Worm (Caenorhabditis elegans): ENCODE results near the gene F13H8.3.

Gene F13H8.3

DNA sequence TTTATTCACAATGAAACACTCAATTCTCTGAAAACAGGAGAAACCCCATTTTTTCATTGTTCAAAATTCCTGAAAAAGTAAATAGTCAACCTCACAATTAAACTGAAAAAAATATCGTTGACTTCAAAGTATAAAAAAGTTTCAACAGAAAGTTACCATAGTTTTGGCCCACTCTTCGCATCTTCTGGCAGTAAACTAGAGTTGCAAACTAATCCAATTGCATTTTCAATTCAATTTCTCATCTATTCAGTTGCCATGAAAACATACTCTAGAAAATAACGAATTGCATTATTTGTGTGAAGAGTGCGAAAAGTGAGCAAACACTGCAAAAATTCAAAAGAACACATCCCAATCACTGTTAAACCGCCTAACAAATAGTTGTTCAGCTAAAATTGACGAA is at the start of gene F13H8.3:
Gene F13H8.3, plus strand, starts transcription at position 301 of the 400 bp plus-strand sequence.
- TF ChIP-seq ham-2 (GFP tag; optimal IDR thresholded peaks at IDR 0.05) (no peak), nhr-12 (tag; optimal IDR thresholded peaks at IDR 0.05) (no peak), bed-3 (GFP tag; optimal IDR thresholded peaks at IDR 0.05) (no peak), lsy-2 (tag; optimal IDR thresholded peaks at IDR 0.05) (no peak), nhr-237 (tag; optimal IDR thresholded peaks at IDR 0.05) (no peak), sem-2 (GFP tag; optimal IDR thresholded peaks at IDR 0.05) (no peak), unc-39 (tag; optimal IDR thresholded peaks at IDR 0.05) (no peak)

DNA sequence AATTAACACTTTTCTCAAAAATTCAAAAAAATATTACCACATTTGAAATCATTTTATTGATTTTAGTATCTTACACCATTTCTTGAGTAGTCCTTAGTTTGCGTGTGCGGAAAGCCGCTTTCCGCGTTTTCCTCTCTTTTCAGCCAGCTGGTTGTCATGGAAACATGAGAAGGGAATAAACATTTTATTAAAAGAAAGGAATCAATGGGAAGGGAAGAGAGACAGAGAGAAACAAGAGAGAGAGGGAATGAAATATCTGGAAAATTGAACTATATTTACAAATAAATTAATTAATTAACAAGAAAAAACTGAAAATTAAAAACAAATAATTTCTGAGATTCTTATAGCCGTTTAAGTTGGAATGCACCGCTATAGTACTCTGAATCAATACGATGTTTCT is 44.4 kb upstream of the F13H8.3 start, which contains the start of gene mks-2:
Gene mks-2, minus strand, starts transcription at position 101 of the 400 bp plus-strand sequence.
- no peak for TF ChIP-seq elt-1 (tag; optimal IDR thresholded peaks at IDR 0.05; ENCODE audit: borderline replicate concordance, insufficient read depth)
- no peak for TF ChIP-seq mep-1 (tag; optimal IDR thresholded peaks at IDR 0.05)
- TF ChIP-seq ceh-43 (GFP tag; optimal IDR thresholded peaks at IDR 0.05), result no peak
- TF ChIP-seq zip-8 (tag; optimal IDR thresholded peaks at IDR 0.05), result no peak
- TF ChIP-seq lsy-2 (tag; optimal IDR thresholded peaks at IDR 0.05), result no peak
- no peak for TF ChIP-seq nhr-28 (tag; optimal IDR thresholded peaks at IDR 0.05)
- TF ChIP-seq unc-62 (GFP tag; optimal IDR thresholded peaks at IDR 0.05), result no peak
- TF ChIP-seq ces-1 (GFP tag; optimal IDR thresholded peaks at IDR 0.05), result no peak
- no peak for TF ChIP-seq mab-5 (tag; optimal IDR thresholded peaks at IDR 0.05)
- no peak for TF ChIP-seq unc-39 (tag; optimal IDR thresholded peaks at IDR 0.05)

DNA sequence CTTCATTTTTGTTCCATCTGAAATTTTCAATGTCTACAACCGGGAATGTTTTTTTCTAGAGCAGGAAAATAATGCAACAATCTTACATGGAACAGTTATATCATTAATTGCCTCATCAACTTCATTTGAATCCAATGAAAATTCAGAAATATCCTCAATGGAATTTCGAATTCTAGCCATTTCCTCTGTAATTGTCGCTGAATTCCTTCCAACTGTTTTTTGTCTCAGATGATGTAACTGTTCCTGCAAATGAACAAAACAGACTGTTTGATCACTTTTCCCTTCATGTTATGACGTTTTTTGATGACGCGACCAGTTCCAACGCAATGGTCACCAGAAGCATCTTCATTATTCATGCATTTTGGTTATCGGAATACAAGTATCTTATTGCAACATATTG is 42.3 kb upstream of the F13H8.3 start:
- TF ChIP-seq nhr-28 (tag; optimal IDR thresholded peaks at IDR 0.05) (no peak), drap-1 (GFP tag; optimal IDR thresholded peaks at IDR 0.05) (no peak), nhr-2 (tag; optimal IDR thresholded peaks at IDR 0.05) (no peak), mls-2 (tag; optimal IDR thresholded peaks at IDR 0.05) (no peak), mab-5 (tag; optimal IDR thresholded peaks at IDR 0.05) (no peak), flh-1 (GFP tag; optimal IDR thresholded peaks at IDR 0.05) (no peak), pha-4 (tag; optimal IDR thresholded peaks at IDR 0.05) (no peak), zip-8 (tag; optimal IDR thresholded peaks at IDR 0.05) (no peak), ceh-43 (GFP tag; optimal IDR thresholded peaks at IDR 0.05) (no peak)

DNA sequence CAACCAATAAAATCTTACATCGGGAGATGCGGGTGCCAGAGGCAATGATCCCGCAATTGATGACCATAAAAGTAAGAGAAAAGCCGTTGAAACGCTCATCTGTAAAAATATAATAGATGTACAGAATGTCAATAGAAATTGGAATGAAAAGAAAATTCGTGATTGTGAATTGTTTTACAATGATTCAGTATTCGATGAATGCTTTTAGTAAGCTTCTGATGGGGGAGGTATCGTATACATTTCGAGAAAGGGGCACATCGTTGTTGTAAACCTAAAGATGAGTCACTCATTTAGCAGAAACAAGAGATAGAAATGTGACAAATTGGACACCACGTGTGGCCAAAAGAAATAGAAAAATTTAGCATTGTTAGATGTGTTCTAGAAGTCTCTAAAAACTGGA is 41.2 kb upstream of the F13H8.3 start, which contains the start of gene C30B5.6:
Gene C30B5.6, minus strand, starts transcription at position 101 of the 400 bp plus-strand sequence.
- no peak for TF ChIP-seq flh-1 (GFP tag; optimal IDR thresholded peaks at IDR 0.05)
- TF ChIP-seq ceh-39 (tag; optimal IDR thresholded peaks at IDR 0.05), result no peak
- no peak for TF ChIP-seq mab-5 (tag; optimal IDR thresholded peaks at IDR 0.05)
- TF ChIP-seq hlh-1 (tag; optimal IDR thresholded peaks at IDR 0.05), result no peak
- no peak for TF ChIP-seq blmp-1 (tag; optimal IDR thresholded peaks at IDR 0.05)
- TF ChIP-seq elt-1 (tag; optimal IDR thresholded peaks at IDR 0.05; ENCODE audit: borderline replicate concordance, insufficient read depth), result no peak
- TF ChIP-seq lin-32 (GFP tag; optimal IDR thresholded peaks at IDR 0.05), result no peak
- TF ChIP-seq ces-1 (GFP tag; optimal IDR thresholded peaks at IDR 0.05), result no peak

DNA sequence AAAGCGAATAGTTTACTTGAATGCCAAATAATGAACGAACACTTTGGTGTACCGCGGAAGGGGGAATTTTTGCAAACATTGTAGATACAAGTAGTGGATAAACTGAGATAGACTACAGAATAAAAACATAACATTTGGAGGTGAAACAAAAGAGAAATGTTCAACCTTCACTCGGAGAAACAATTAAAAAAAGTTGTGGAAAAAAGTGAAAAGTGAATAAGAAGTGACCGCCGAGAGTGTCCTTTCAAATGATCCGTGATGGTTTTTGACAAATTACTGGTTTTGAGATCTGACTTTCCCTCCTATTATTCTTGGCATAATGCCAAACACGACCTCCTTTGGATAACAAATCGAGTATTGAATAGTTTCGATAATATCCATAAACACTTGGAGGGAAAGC is 40.0 kb upstream of the F13H8.3 start:
- TF ChIP-seq unc-62 (GFP tag; optimal IDR thresholded peaks at IDR 0.05) (no peak), elt-1 (tag; optimal IDR thresholded peaks at IDR 0.05; ENCODE audit: borderline replicate concordance, insufficient read depth) (no peak), blmp-1 (tag; optimal IDR thresholded peaks at IDR 0.05) (no peak), ceh-83 (GFP tag; optimal IDR thresholded peaks at IDR 0.05) (no peak), lin-32 (GFP tag; optimal IDR thresholded peaks at IDR 0.05) (no peak), lin-13 (tag; optimal IDR thresholded peaks at IDR 0.05) (no peak), zip-8 (tag; optimal IDR thresholded peaks at IDR 0.05) (no peak), flh-1 (GFP tag; optimal IDR thresholded peaks at IDR 0.05) (no peak), pha-4 (tag; optimal IDR thresholded peaks at IDR 0.05) (no peak)

DNA sequence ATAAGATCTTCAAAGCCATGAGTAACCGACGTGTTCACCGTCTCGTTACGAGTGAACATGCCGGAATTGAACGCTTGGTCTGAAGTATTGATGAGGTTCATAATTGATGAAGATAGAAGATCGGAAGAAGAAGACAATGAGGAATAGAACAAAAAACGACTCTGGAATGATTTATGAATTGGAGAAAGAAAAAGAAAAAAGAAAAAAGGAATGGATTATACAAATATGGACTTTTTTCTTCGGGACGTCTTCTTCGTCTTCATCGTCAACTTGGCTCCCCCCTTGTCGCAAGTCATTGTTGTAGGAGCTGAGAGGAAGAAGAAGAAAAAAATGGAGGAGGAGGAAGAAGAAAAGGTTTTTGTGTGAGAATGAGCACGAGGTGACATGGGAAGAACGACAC is 36.8 kb upstream of the F13H8.3 start, which contains the start of gene srsy-2:
Gene srsy-2, minus strand, starts transcription at position 101 of the 400 bp plus-strand sequence.
- no peak for TF ChIP-seq tbx-8 (GFP tag; optimal IDR thresholded peaks at IDR 0.05)
- no peak for TF ChIP-seq hlh-1 (tag; optimal IDR thresholded peaks at IDR 0.05)
- TF ChIP-seq ztf-11 (tag; optimal IDR thresholded peaks at IDR 0.05), result no peak
- TF ChIP-seq lin-13 (tag; optimal IDR thresholded peaks at IDR 0.05), result no peak
- no peak for TF ChIP-seq cnd-1 (tag; optimal IDR thresholded peaks at IDR 0.05)
- no peak for TF ChIP-seq ham-2 (GFP tag; optimal IDR thresholded peaks at IDR 0.05)
- TF ChIP-seq mls-2 (tag; optimal IDR thresholded peaks at IDR 0.05), result no peak
- TF ChIP-seq lin-32 (GFP tag; optimal IDR thresholded peaks at IDR 0.05), result no peak
- TF ChIP-seq snpc-4 (tag; optimal IDR thresholded peaks at IDR 0.05), result no peak
- no peak for TF ChIP-seq drap-1 (GFP tag; optimal IDR thresholded peaks at IDR 0.05)
- no peak for TF ChIP-seq pha-4 (tag; optimal IDR thresholded peaks at IDR 0.05)
- TF ChIP-seq mab-5 (tag; optimal IDR thresholded peaks at IDR 0.05), result no peak
- no peak for TF ChIP-seq ceh-83 (GFP tag; optimal IDR thresholded peaks at IDR 0.05)
- TF ChIP-seq unc-62 (GFP tag; optimal IDR thresholded peaks at IDR 0.05), result no peak
- no peak for TF ChIP-seq nhr-237 (tag; optimal IDR thresholded peaks at IDR 0.05)
- no peak for TF ChIP-seq nhr-28 (tag; optimal IDR thresholded peaks at IDR 0.05)
- no peak for TF ChIP-seq ceh-43 (GFP tag; optimal IDR thresholded peaks at IDR 0.05)
- no peak for TF ChIP-seq lsy-2 (tag; optimal IDR thresholded peaks at IDR 0.05)

All from whole organism, mixed stage, embryonic.